Fruit fly (Drosophila melanogaster): ENCODE results near the gene CG14082.

Gene CG14082

DNA sequence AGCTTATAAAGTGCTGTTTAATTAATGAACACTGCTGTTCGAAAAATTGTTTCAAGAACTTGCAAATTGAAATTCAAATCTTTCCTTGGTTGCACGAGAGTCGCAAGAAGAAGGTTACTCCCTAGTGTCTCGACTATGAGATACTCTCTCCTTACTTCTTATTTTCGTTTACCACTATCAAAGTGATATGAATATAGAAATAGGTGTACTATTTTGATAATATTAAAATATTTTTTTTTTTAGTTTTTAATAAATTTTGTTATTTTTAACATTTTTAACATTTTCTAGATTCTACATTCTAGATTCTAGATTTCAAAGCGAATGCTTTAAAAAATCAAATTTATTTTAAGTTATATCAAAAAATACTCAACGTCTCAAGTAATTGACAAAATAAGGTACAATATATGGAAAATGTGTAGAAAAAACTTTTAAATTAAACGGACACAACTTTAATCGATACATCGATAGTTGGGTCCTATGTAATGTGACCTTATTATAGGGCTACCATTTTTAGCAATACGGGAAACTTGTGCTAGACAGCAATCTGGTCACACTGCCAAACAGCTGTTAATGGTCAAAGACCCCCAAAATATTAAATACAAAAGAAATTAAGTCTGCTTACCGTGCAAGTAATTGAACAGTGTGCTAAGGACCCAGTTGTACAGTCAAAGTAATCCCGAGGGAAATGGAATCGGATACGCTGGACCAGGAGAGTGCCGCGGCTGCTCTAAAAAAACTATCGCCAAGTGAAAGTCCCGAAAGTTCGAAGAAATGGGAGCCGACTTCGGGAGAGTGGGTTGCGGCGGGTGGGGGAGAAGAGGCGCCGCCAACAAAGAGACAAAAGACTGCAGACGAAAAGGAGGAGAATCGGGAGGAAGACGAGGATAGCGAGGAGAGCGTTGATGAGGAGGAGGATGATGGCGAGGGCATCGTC lies 46.4 kb downstream of the CG14082 start, which contains the start of gene MESR6:
Gene MESR6, plus strand, starts transcription at position 546 of the 934 bp plus-strand sequence.
- TF ChIP-seq Vsx2 (GFP tag; optimal IDR thresholded peaks at IDR 0.05; ENCODE audit: partially characterized antibody) (no peak), N (GFP tag; optimal IDR thresholded peaks at IDR 0.05) (no peak), Myc (optimal IDR thresholded peaks at IDR 0.05) (no peak), CG32264 (GFP tag; optimal IDR thresholded peaks at IDR 0.05) (no peak), dl (GFP tag; optimal IDR thresholded peaks at IDR 0.05; ENCODE audit: insufficient read depth in 1 of 2, partially characterized antibody in 2 of 2) (no peak), jim (GFP tag; optimal IDR thresholded peaks at IDR 0.05) (no peak), woc (GFP tag; optimal IDR thresholded peaks at IDR 0.05) (no peak), sage (GFP tag; optimal IDR thresholded peaks at IDR 0.05) (no peak), Dif (GFP tag; optimal IDR thresholded peaks at IDR 0.05; ENCODE audit: partially characterized antibody) (no peak), Rel (GFP tag; optimal IDR thresholded peaks at IDR 0.05) (no peak), Rel (tag; optimal IDR thresholded peaks at IDR 0.05) (peak; percentile 79), br (GFP tag; optimal IDR thresholded peaks at IDR 0.05) (no peak), h (GFP tag; optimal IDR thresholded peaks at IDR 0.05) (peak; percentile 22), psq (GFP tag; optimal IDR thresholded peaks at IDR 0.05) (no peak), Hr83 (GFP tag; optimal IDR thresholded peaks at IDR 0.05; ENCODE audit: poor library complexity, severe bottlenecking) (peak; percentile 30), brk (GFP tag; optimal IDR thresholded peaks at IDR 0.05) (no peak), Sp1 (GFP tag; optimal IDR thresholded peaks at IDR 0.05) (peak; percentile 17), pan (optimal IDR thresholded peaks at IDR 0.05) (no peak)

DNA sequence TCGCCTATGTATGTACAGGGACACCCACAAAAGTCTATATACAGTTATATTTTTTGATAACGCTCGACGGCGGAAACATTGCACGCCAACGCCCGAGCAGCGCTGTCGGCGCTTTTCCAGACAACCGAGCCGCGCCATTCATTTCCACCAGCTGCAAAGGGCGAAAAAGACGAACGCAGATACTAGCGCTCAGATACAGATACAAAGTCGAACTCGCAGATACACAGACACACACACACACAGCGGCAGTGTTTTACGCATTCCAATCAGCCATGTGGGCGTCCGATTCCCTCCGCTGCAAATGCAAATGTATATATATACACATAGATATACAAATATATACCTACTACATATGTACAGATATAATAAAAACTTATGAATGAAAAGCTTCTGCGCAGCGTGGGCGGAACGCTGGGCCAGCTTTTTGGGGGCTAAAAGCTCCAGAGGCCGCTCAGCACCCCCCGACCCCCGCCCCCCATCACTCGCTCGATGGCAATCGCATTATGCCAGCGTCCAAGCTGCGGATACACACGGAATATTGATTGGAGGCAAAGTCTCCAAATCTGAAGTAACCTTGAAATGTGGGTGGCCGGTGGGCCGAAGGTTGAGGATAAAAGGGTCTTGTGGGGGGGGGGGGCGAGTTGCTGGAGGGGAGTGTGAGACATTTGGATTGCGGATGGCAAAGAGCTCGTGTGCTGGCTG lies 47.2 kb downstream of the CG14082 start:
- TF ChIP-seq ey (GFP tag; optimal IDR thresholded peaks at IDR 0.05) (no peak), dmrt93B (GFP tag; optimal IDR thresholded peaks at IDR 0.05) (no peak), Hr83 (GFP tag; optimal IDR thresholded peaks at IDR 0.05; ENCODE audit: poor library complexity, severe bottlenecking) (no peak), Dif (GFP tag; optimal IDR thresholded peaks at IDR 0.05; ENCODE audit: partially characterized antibody) (peak; percentile 7), sage (GFP tag; optimal IDR thresholded peaks at IDR 0.05) (peak; percentile 24), Vsx2 (GFP tag; optimal IDR thresholded peaks at IDR 0.05; ENCODE audit: partially characterized antibody) (no peak), OdsH (GFP tag; optimal IDR thresholded peaks at IDR 0.05) (no peak), psq (GFP tag; optimal IDR thresholded peaks at IDR 0.05) (no peak), lola (GFP tag; optimal IDR thresholded peaks at IDR 0.05) (no peak), tai (GFP tag; optimal IDR thresholded peaks at IDR 0.05) (no peak), Mio (GFP tag; optimal IDR thresholded peaks at IDR 0.05) (no peak), N (GFP tag; optimal IDR thresholded peaks at IDR 0.05) (no peak), Dfd (GFP tag; optimal IDR thresholded peaks at IDR 0.05) (peak; percentile 61)

DNA sequence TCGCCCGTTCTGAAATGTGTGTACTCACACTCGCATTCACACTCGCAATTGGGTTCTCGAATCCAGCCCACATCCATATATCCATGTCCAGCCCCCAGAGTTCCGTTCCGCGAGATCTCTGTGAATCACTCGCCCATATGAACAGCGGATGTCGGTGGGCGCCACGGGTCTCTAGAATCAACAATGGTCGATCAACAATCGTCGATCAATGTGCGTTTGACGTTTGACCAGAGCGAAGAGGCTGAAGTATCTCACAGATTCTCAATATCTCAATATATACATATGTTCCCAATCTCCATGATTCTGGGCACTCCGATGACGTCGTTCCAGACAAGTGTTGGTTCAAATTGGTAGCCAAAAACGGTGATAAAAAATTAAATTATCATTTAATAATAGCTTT lies 49.7 kb downstream of the CG14082 start:
- TF ChIP-seq Hr78 (GFP tag; optimal IDR thresholded peaks at IDR 0.05), result no peak
- TF ChIP-seq Rel (GFP tag; optimal IDR thresholded peaks at IDR 0.05), result no peak
- no peak for TF ChIP-seq Rel (tag; optimal IDR thresholded peaks at IDR 0.05)
- TF ChIP-seq Sp1 (GFP tag; optimal IDR thresholded peaks at IDR 0.05), result no peak
- no peak for TF ChIP-seq rgr (GFP tag; optimal IDR thresholded peaks at IDR 0.05)
- TF ChIP-seq h (GFP tag; optimal IDR thresholded peaks at IDR 0.05), result no peak
- TF ChIP-seq woc (GFP tag; optimal IDR thresholded peaks at IDR 0.05), result no peak
- no peak for TF ChIP-seq usp (GFP tag; optimal IDR thresholded peaks at IDR 0.05)
- no peak for TF ChIP-seq HLH106 (tag; optimal IDR thresholded peaks at IDR 0.05)
- TF ChIP-seq sv (GFP tag; optimal IDR thresholded peaks at IDR 0.05), result no peak
- TF ChIP-seq pan (optimal IDR thresholded peaks at IDR 0.05), result no peak
- TF ChIP-seq CG9705 (GFP tag; optimal IDR thresholded peaks at IDR 0.05), result no peak
- no peak for TF ChIP-seq dmrt93B (GFP tag; optimal IDR thresholded peaks at IDR 0.05)
- TF ChIP-seq dl (GFP tag; optimal IDR thresholded peaks at IDR 0.05; ENCODE audit: insufficient read depth in 1 of 2, partially characterized antibody in 2 of 2), result no peak

Measured in whole organism, wandering third instar larva.